Fruit fly (Drosophila melanogaster) whole organism, embryonic: ENCODE measurements around the gene CG2493.

Source experiments
- Bdp1 ChIP-seq: fragments of 200-800 bp; sonication (Bioruptor generic); optimal IDR thresholded peaks from 3 replicates; lab custom pipeline; 2016; ENCODE audit warnings: missing biosample characterization, missing genetic modification characterization
- C15 ChIP-seq: fragments of 200-800 bp; sonication (Bioruptor generic); IDR thresholded peaks from 3 replicates; pipeline ENCODE4 v1.3.6; 2022; ENCODE audit warnings: missing biosample characterization, missing genetic modification characterization
- CG10274 ChIP-seq: fragments of 200-800 bp; sonication (Bioruptor generic); optimal IDR thresholded peaks from 3 replicates; lab custom pipeline; 2017; ENCODE audit warnings: missing biosample characterization, mild to moderate bottlenecking, missing genetic modification characterization
- CG10366 ChIP-seq: fragments of 200-800 bp; sonication (Bioruptor generic); IDR thresholded peaks from 2 replicates; pipeline ENCODE4 v1.3.6; 2022; ENCODE audit warnings: missing biosample characterization, missing genetic modification characterization
- CG12155 ChIP-seq: fragments of 200-800 bp; sonication (Bioruptor generic); optimal IDR thresholded peaks from 3 replicates; lab custom pipeline; 2016; ENCODE audit warnings: missing biosample characterization, missing genetic modification characterization
- CG12219 ChIP-seq: fragments of 200-800 bp; sonication (Bioruptor generic); optimal IDR thresholded peaks from 3 replicates; lab custom pipeline; 2018; ENCODE audit warnings: missing biosample characterization, mild to moderate bottlenecking, missing genetic modification characterization
- CG14441 ChIP-seq: fragments of 200-800 bp; sonication (Bioruptor generic); IDR thresholded peaks from 2 replicates; pipeline ENCODE4 v1.3.6; 2022; ENCODE audit warnings: missing biosample characterization, missing genetic modification characterization
- CG15073 ChIP-seq: fragments of 200-800 bp; sonication (Bioruptor generic); optimal IDR thresholded peaks from 2 replicates; lab custom pipeline; 2016; ENCODE audit warnings: missing biosample characterization, missing genetic modification characterization
- CG15269 ChIP-seq: fragments of 200-800 bp; sonication (Bioruptor generic); optimal IDR thresholded peaks from 2 replicates; lab custom pipeline; 2018; ENCODE audit warnings: missing biosample characterization, mild to moderate bottlenecking, missing genetic modification characterization, moderate library complexity
- CG1529 ChIP-seq: fragments of 200-800 bp; sonication (Bioruptor generic); optimal IDR thresholded peaks from 3 replicates; lab custom pipeline; 2018; ENCODE audit warnings: missing biosample characterization, missing genetic modification characterization
- CG15479 ChIP-seq: fragments of 200-800 bp; sonication (Bioruptor generic); optimal IDR thresholded peaks from 3 replicates; lab custom pipeline; 2019; ENCODE audit warnings: missing biosample characterization, mild to moderate bottlenecking, missing genetic modification characterization, moderate library complexity
- CG15696 ChIP-seq: fragments of 200-800 bp; sonication (Bioruptor generic); optimal IDR thresholded peaks from 2 replicates; lab custom pipeline; 2019; ENCODE audit warnings: missing biosample characterization, mild to moderate bottlenecking, missing genetic modification characterization, moderate library complexity
- CG17912 ChIP-seq: fragments of 200-800 bp; sonication (Bioruptor generic); optimal IDR thresholded peaks from 2 replicates; lab custom pipeline; 2018; ENCODE audit warnings: missing biosample characterization, mild to moderate bottlenecking, missing genetic modification characterization
- CG18476 ChIP-seq: fragments of 200-800 bp; sonication (Bioruptor generic); optimal IDR thresholded peaks from 2 replicates; lab custom pipeline; 2016; ENCODE audit warnings: missing biosample characterization, mild to moderate bottlenecking, missing genetic modification characterization
- CG32532 ChIP-seq: fragments of 200-800 bp; sonication (Bioruptor generic); IDR thresholded peaks from 2 replicates; pipeline ENCODE4 v1.3.6; 2022; ENCODE audit warnings: missing biosample characterization, missing genetic modification characterization
- CG4282 ChIP-seq: fragments of 200-800 bp; sonication (Bioruptor generic); optimal IDR thresholded peaks from 2 replicates; lab custom pipeline; 2016; ENCODE audit warnings: missing biosample characterization, missing genetic modification characterization
- CG43689 ChIP-seq: fragments of 200-800 bp; sonication (Bioruptor generic); IDR thresholded peaks from 2 replicates; pipeline ENCODE4 v1.3.6; 2022; ENCODE audit warnings: missing biosample characterization, missing genetic modification characterization
- CG5953 ChIP-seq: fragments of 200-800 bp; sonication (Bioruptor generic); IDR thresholded peaks from 2 replicates; pipeline ENCODE4 v1.3.6; 2022; ENCODE audit warnings: missing biosample characterization, missing genetic modification characterization
- CG6272 ChIP-seq: fragments of 200-800 bp; sonication (Bioruptor generic); IDR thresholded peaks from 2 replicates; pipeline ENCODE4 v1.3.6; 2022; ENCODE audit warnings: missing biosample characterization, missing genetic modification characterization
- CG7357 ChIP-seq: fragments of 200-800 bp; sonication (Bioruptor generic); IDR thresholded peaks from 3 replicates; pipeline ENCODE4 v1.3.6; 2022; ENCODE audit warnings: missing biosample characterization, missing genetic modification characterization
- CG8281 ChIP-seq: fragments of 200-800 bp; sonication (Bioruptor generic); optimal IDR thresholded peaks from 2 replicates; lab custom pipeline; 2018; ENCODE audit warnings: missing biosample characterization, mild to moderate bottlenecking, missing genetic modification characterization, moderate library complexity
- CG9215 ChIP-seq: fragments of 200-800 bp; sonication (Bioruptor generic); IDR thresholded peaks from 2 replicates; pipeline ENCODE4 v1.3.6; 2022; ENCODE audit warnings: missing biosample characterization, missing genetic modification characterization
- CG9727 ChIP-seq: fragments of 200-800 bp; sonication (Bioruptor generic); optimal IDR thresholded peaks from 3 replicates; lab custom pipeline; 2017; ENCODE audit warnings: missing biosample characterization, mild to moderate bottlenecking, missing genetic modification characterization
- CG9817 ChIP-seq: fragments of 200-800 bp; sonication (Bioruptor generic); optimal IDR thresholded peaks from 2 replicates; lab custom pipeline; 2018; ENCODE audit warnings: missing biosample characterization, mild to moderate bottlenecking, missing genetic modification characterization, moderate library complexity
- CHES-1-like ChIP-seq: fragments of 200-800 bp; sonication (Bioruptor generic); optimal IDR thresholded peaks from 2 replicates; lab custom pipeline; 2016; ENCODE audit warnings: missing biosample characterization, missing genetic modification characterization
- Dfd ChIP-seq, 2 experiments: fragments of >200 bp; optimal IDR thresholded peaks; 2 replicates each; lab custom pipeline; 2017; ENCODE audit warnings: missing biosample characterization in 2 of 2, missing genetic modification characterization in 2 of 2
- Dll ChIP-seq: fragments of 200-800 bp; sonication (Bioruptor generic); IDR thresholded peaks from 4 replicates; pipeline ENCODE4 v1.3.6; 2022; ENCODE audit warnings: missing biosample characterization, missing genetic modification characterization; ENCODE audit not compliant: partially characterized antibody
- H2.0 ChIP-seq: fragments of 200-800 bp; sonication (Bioruptor generic); IDR thresholded peaks from 2 replicates; pipeline ENCODE4 v1.3.6; 2022; ENCODE audit warnings: missing biosample characterization, missing genetic modification characterization
- Jarid2 ChIP-seq: fragments of 200-800 bp; sonication (Bioruptor generic); optimal IDR thresholded peaks from 3 replicates; lab custom pipeline; 2017; ENCODE audit warnings: mild to moderate bottlenecking, missing biosample characterization, missing genetic modification reagents, missing genetic modification characterization
- Kr ChIP-seq: fragments of 200-800 bp; sonication (Bioruptor generic); optimal IDR thresholded peaks from 2 replicates; lab custom pipeline; 2017; ENCODE audit warnings: missing biosample characterization, mild to moderate bottlenecking, missing genetic modification characterization
- Neu2 ChIP-seq: fragments of 200-800 bp; sonication (Bioruptor generic); optimal IDR thresholded peaks from 3 replicates; lab custom pipeline; 2016; ENCODE audit warnings: missing biosample characterization, missing genetic modification characterization, borderline replicate concordance
- Nf-YB ChIP-seq: fragments of 200-800 bp; sonication (Bioruptor generic); optimal IDR thresholded peaks from 3 replicates; lab custom pipeline; 2019; ENCODE audit warnings: missing biosample characterization, mild to moderate bottlenecking, missing genetic modification characterization, moderate library complexity
- Poxn ChIP-seq: fragments of 200-800 bp; sonication (Bioruptor generic); IDR thresholded peaks from 2 replicates; pipeline ENCODE4 v1.3.6; 2022; ENCODE audit warnings: missing biosample characterization, missing genetic modification characterization
- Ptx1 ChIP-seq: fragments of 200-800 bp; sonication (Bioruptor generic); IDR thresholded peaks from 2 replicates; pipeline ENCODE4 v1.3.6; 2022; ENCODE audit warnings: missing biosample characterization, missing genetic modification characterization
- Sry-δ ChIP-seq: fragments of 200-800 bp; sonication (Bioruptor generic); optimal IDR thresholded peaks from 2 replicates; lab custom pipeline; 2016; ENCODE audit warnings: missing biosample characterization, missing genetic modification characterization
- aop ChIP-seq: fragments of 200-800 bp; sonication (Bioruptor generic); IDR thresholded peaks from 2 replicates; pipeline ENCODE4 v1.3.6; 2022; ENCODE audit warnings: missing biosample characterization, missing genetic modification characterization
- bsh ChIP-seq, 2 experiments: fragments of 200-800 bp; sonication (Bioruptor generic); optimal IDR thresholded peaks; 2 replicates each; lab custom pipeline; 2017 to 2018; ENCODE audit warnings: mild to moderate bottlenecking in 2 of 2, missing biosample characterization in 2 of 2, missing genetic modification characterization in 2 of 2, moderate library complexity in 1 of 2
- cad ChIP-seq: fragments of >200 bp; optimal IDR thresholded peaks from 2 replicates; lab custom pipeline; 2017; ENCODE audit warnings: missing biosample characterization, missing genetic modification characterization
- crol ChIP-seq: fragments of 200-800 bp; sonication (Bioruptor generic); IDR thresholded peaks from 2 replicates; pipeline ENCODE4 v1.3.6; 2022; ENCODE audit warnings: missing biosample characterization, missing genetic modification characterization
- cwo ChIP-seq: fragments of 200-800 bp; sonication (Bioruptor generic); optimal IDR thresholded peaks from 3 replicates; lab custom pipeline; 2017; ENCODE audit warnings: missing biosample characterization, missing genetic modification characterization, mild to moderate bottlenecking, moderate library complexity, missing genetic modification reagents
- eyg ChIP-seq: fragments of 200-800 bp; sonication (Bioruptor generic); optimal IDR thresholded peaks from 3 replicates; lab custom pipeline; 2016; ENCODE audit warnings: missing biosample characterization, missing genetic modification characterization
- gfzf ChIP-seq: fragments of 200-800 bp; sonication (Bioruptor generic); optimal IDR thresholded peaks from 2 replicates; lab custom pipeline; 2016; ENCODE audit warnings: missing biosample characterization, mild to moderate bottlenecking, missing genetic modification characterization, moderate library complexity
- hb ChIP-seq: fragments of 200-800 bp; sonication (Bioruptor generic); IDR thresholded peaks from 3 replicates; pipeline ENCODE4 v1.3.6; 2022; ENCODE audit warnings: missing biosample characterization, missing genetic modification characterization; ENCODE audit not compliant: partially characterized antibody
- hbn ChIP-seq: fragments of 200-800 bp; sonication (Bioruptor generic); IDR thresholded peaks from 2 replicates; pipeline ENCODE4 v1.3.6; 2022; ENCODE audit warnings: missing biosample characterization, missing genetic modification characterization; ENCODE audit not compliant: partially characterized antibody
- odd ChIP-seq: fragments of 200-800 bp; sonication (Bioruptor generic); optimal IDR thresholded peaks from 2 replicates; lab custom pipeline; 2017; ENCODE audit warnings: missing biosample characterization, mild to moderate bottlenecking, missing genetic modification characterization
- pb ChIP-seq: fragments of 200-800 bp; sonication (Bioruptor generic); optimal IDR thresholded peaks from 3 replicates; lab custom pipeline; 2016; ENCODE audit warnings: missing biosample characterization, missing genetic modification characterization
- repo ChIP-seq: fragments of 200-800 bp; sonication (Bioruptor generic); optimal IDR thresholded peaks from 2 replicates; lab custom pipeline; 2016; ENCODE audit warnings: missing biosample characterization, missing genetic modification characterization
- so ChIP-seq: fragments of 200-800 bp; sonication (Bioruptor generic); IDR thresholded peaks from 3 replicates; pipeline ENCODE4 v1.3.6; 2022; ENCODE audit warnings: missing biosample characterization, missing genetic modification characterization
- tin ChIP-seq: fragments of 200-800 bp; sonication (Bioruptor generic); optimal IDR thresholded peaks from 3 replicates; lab custom pipeline; 2016; ENCODE audit warnings: missing biosample characterization, missing genetic modification characterization

Gene CG2493

DNA sequence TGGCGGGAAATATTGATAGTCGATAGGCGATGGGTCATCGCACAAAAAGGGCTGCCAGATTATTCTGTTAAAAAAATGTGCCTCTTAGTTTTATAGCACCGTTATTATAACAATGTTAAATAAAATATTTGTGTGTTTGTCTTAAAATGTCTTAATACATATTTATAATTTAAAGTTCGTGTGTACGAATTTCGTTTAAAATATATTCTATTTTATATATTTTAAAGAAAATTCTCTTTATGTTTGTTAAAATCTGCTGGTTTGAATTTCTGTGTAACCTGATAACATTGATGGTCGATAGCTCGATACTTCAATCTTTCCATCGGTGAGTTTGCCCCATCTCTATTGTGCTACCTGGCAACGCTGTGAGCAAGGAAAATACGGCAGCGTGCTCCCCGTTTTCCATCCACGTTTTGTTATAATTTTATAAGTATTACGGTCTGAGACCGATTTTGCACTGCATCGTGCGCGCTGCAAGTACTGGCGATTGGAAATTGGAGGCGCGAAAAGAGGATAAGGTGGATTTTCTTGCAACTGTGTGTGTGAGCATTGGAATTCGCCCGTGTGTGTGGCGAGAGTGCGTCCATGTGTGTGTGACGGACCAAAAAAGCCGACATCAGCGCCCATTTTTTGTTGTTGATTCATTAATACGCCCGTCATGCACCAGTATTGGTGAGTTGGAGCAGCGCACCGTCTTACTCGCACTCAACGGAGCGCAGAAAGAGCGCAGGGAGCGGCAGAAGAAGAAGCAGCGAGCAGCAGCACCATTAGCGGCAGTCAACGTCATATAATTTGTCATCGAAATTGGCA is 46.3 kb downstream of the CG2493 start, which contains the start of the genes CG10949 and Arpc2 (continued):
- TF ChIP-seq Nf-YB (GFP tag; lab: Kevin White, UChicago) (no peak), cwo (GFP tag; lab: Kevin White, UChicago) (no peak), CG12219 (no peak), CG15479 (no peak), Bdp1 (GFP tag; lab: Kevin White, UChicago) (no peak), Kr (GFP tag; lab: Kevin White, UChicago) (no peak), CG5953 (GFP tag; lab: Robert Waterston, UW) (no peak), Sry-δ (GFP tag; lab: Kevin White, UChicago) (peak; percentile 84), Jarid2 (no peak), eyg (no peak), CG1529 (no peak), Poxn (GFP tag; lab: Robert Waterston, UW) (no peak), odd (GFP tag; lab: Kevin White, UChicago) (peak; percentile 8), Dll (GFP tag; lab: Robert Waterston, UW) (peak; percentile 65; the same call in 3 of the 4 replicates), CG7357 (GFP tag; lab: Robert Waterston, UW) (peak; percentile 37; the same call in 1 of the 3 replicates), tin (peak; percentile 46), CG32532 (GFP tag; lab: Robert Waterston, UW) (peak; percentile 68), CG9817 (tag; lab: Kevin White, UChicago) (peak; percentile 77), CG12155 (GFP tag; lab: Kevin White, UChicago) (peak; percentile 59), aop (no peak), CG6272 (GFP tag; lab: Robert Waterston, UW) (no peak), CG9215 (GFP tag; lab: Robert Waterston, UW) (peak; percentile 72), CG4282 (GFP tag; lab: Kevin White, UChicago) (no peak), C15 (GFP tag; lab: Robert Waterston, UW) (no peak), Neu2 (GFP tag; lab: Kevin White, UChicago) (no peak), CG18476 (GFP tag; lab: Kevin White, UChicago) (no peak), CG8281 (tag; lab: Kevin White, UChicago) (peak; percentile 52), crol (GFP tag; lab: Robert Waterston, UW) (no peak), gfzf (GFP tag; lab: Kevin White, UChicago) (no peak), CHES-1-like (GFP tag; lab: Kevin White, UChicago) (no peak), cad (GFP tag; lab: Kevin White, UChicago) (no peak), CG9727 (peak; percentile 17), repo (GFP tag; lab: Kevin White, UChicago) (no peak), H2.0 (GFP tag; lab: Robert Waterston, UW) (peak; percentile 38; the same call in 1 of the 2 replicates), hbn (GFP tag; lab: Robert Waterston, UW) (no peak; the same call in 1 of the 2 replicates), Ptx1 (GFP tag; lab: Robert Waterston, UW) (no peak; the same call in 1 of the 2 replicates), so (GFP tag; lab: Robert Waterston, UW) (no peak), Dfd (GFP tag; optimal IDR thresholded peaks at IDR 0.05; lab: Kevin White, UChicago) (no peak), CG15696 (tag; lab: Kevin White, UChicago) (peak; percentile 62), pb (GFP tag; lab: Kevin White, UChicago) (no peak), CG10274 (no peak), CG17912 (no peak), hb (0 out of 3 replicates have a peak, but pooled peaks have one; percentile 60), CG10366 (GFP tag; lab: Robert Waterston, UW) (peak; percentile 32; the same call in 1 of the 2 replicates), CG15073 (GFP tag; lab: Kevin White, UChicago) (no peak), CG15269 (tag; lab: Kevin White, UChicago) (peak; percentile 75), bsh (GFP tag; optimal IDR thresholded peaks at IDR 0.05; lab: Kevin White, UChicago) (peak in 1 of 2 experiments; percentile 54), CG43689 (no peak), CG14441 (GFP tag; lab: Robert Waterston, UW) (peak; percentile 47; the same call in 1 of the 2 replicates)
